Fruit fly (Drosophila melanogaster): ENCODE results near the gene Reg-2.

DNA sequence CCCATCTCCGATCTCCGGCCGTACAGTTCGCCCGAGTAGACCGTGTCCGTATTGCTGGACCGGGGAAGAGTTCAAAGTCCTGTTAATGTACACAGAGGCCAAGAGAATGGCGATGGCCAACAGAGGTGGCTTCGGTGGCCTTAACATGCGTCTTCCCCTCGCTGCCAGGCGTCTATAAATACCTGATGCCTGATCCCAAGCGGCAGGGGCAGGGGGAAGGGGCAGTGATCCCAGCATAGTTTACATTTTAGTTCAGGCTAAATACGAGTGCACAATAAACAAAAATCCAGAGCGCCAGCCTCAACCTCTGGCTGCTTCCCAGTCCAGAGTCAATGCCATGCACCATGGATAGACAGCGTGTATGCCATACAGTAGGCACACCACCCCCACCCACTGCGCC lies 18.5 kb downstream of the Reg-2 start:
- TF ChIP-seq CG5204 (GFP tag; optimal IDR thresholded peaks at IDR 0.05) = no peak
- no peak for TF ChIP-seq CG14711 (tag; optimal IDR thresholded peaks at IDR 0.05)
- TF ChIP-seq CG12768 (GFP tag; optimal IDR thresholded peaks at IDR 0.05) = no peak
- no peak for TF ChIP-seq cic (GFP tag; optimal IDR thresholded peaks at IDR 0.05)
- no peak for TF ChIP-seq CG7101 (tag; optimal IDR thresholded peaks at IDR 0.05)
- no peak for TF ChIP-seq bab1 (GFP tag; optimal IDR thresholded peaks at IDR 0.05)
- no peak for TF ChIP-seq ovo (GFP tag; optimal IDR thresholded peaks at IDR 0.05)
- no peak for TF ChIP-seq kay (GFP tag; ENCODE audit: borderline replicate concordance)
- no peak for TF ChIP-seq Clk (GFP tag; optimal IDR thresholded peaks at IDR 0.05)
- no peak for TF ChIP-seq CG11617 (GFP tag; optimal IDR thresholded peaks at IDR 0.05)
- TF ChIP-seq toe (GFP tag; optimal IDR thresholded peaks at IDR 0.05) = no peak
- TF ChIP-seq CG7045 (GFP tag; optimal IDR thresholded peaks at IDR 0.05) = no peak
